Worm (Caenorhabditis elegans) whole organism, mixed stage, embryonic: ENCODE results near the gene T25F10.3.

Source experiments
- elt-1 ChIP-seq: sonication (generic microtip); optimal IDR thresholded peaks from 2 replicates; lab custom pipeline; 2017; ENCODE audit warnings: missing genetic modification characterization, mild to moderate bottlenecking, missing compliant biosample characterization, antibody characterized with exemption, moderate library complexity, borderline replicate concordance; ENCODE audit not compliant: insufficient read depth
- nhr-2 ChIP-seq: fragments of 150-350 bp; optimal IDR thresholded peaks from 2 replicates; lab custom pipeline; 2014; ENCODE audit warnings: missing biosample characterization, missing genetic modification characterization
- nhr-28 ChIP-seq: fragments of 150-350 bp; optimal IDR thresholded peaks from 2 replicates; lab custom pipeline; 2014; ENCODE audit warnings: missing biosample characterization, missing genetic modification characterization
- sem-2 ChIP-seq: fragments of 200-800 bp; sonication (Bioruptor generic); optimal IDR thresholded peaks from 2 replicates; lab custom pipeline; 2018; ENCODE audit warnings: mild to moderate bottlenecking, missing genetic modification characterization, missing compliant biosample characterization

DNA sequence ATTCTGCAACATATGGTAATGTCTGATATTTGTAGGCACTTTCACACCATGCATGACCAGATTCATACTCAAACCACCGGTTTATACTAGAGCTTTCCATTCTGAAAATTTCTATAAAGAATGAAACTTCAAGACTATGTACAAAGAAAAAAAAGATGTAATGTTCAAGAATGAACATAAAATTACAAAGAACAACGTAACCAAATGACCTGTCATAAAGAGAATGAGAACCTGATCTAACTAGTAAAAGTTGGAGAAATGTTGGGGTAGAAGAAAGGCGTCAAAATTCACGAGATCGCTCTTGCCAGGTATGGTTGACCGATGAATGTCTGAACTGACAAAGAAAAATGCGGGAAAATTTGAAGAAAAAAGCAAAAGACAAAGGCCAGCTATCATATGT lies 47.3 kb upstream of the T25F10.3 start, which contains the start of gene W02F12.2:
- TF ChIP-seq nhr-2 (tag; lab: Kevin White, UChicago) (no peak), sem-2 (GFP tag; lab: Kevin White, UChicago) (no peak), nhr-28 (tag; lab: Kevin White, UChicago) (no peak), elt-1 (tag; lab: Kevin White, UChicago) (no peak)
